Worm (Caenorhabditis elegans) whole organism, L2 larva: Measurements from ENCODE around the gene F13A2.10.

Source experiments
- Y55F3AM.14 ChIP-seq: fragments of 200-800 bp; sonication (Bioruptor generic); optimal IDR thresholded peaks from 2 replicates; lab custom pipeline; 2018; ENCODE audit warnings: mild to moderate bottlenecking, missing genetic modification characterization, missing compliant biosample characterization
- nhr-237 ChIP-seq: fragments of 150-350 bp; optimal IDR thresholded peaks from 2 replicates; lab custom pipeline; 2014; ENCODE audit warnings: missing biosample characterization, missing genetic modification characterization
- ztf-11 ChIP-seq: sonication (generic microtip); optimal IDR thresholded peaks from 2 replicates; lab custom pipeline; 2017; ENCODE audit warnings: missing biosample characterization, missing genetic modification characterization

ce11 chrV:4360018-4360417, 26.1 kb downstream of the F13A2.10 start:
- TF ChIP-seq nhr-237 (tag; lab: Kevin White, UChicago) (no peak), ztf-11 (tag; lab: Kevin White, UChicago) (no peak), Y55F3AM.14 (GFP tag; lab: Kevin White, UChicago) (no peak)
